Worm (Caenorhabditis elegans): ENCODE results near the gene F42G2.2.

Gene F42G2.2

DNA sequence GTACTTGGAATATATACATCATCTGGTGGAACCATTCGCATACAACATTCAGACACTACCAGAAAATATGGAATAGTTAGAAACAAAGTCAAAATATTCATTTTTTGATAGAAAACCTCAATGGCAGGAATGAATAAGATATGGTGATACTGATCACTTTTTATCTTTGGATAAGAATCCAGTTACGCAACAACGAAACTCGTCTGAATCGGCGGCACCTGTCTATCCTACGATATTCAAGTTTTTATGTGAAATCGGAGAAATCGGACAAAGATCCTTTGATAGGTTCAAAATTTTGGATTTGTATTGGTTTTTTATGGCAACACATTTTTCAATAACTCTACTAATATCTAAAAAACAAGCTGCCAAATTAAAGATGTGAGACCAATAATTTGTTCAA, 23.1 kb upstream of the F42G2.2 start, which contains the start of gene F16G10.14:
F16G10.14 (minus strand) TSS at position 101 of the 400 bp plus-strand sequence.
- TF ChIP-seq tbx-7 (tag; optimal IDR thresholded peaks at IDR 0.05), result no peak
- no peak for TF ChIP-seq ceh-48 (tag; optimal IDR thresholded peaks at IDR 0.05)
- TF ChIP-seq mec-3 (tag; optimal IDR thresholded peaks at IDR 0.05; ENCODE audit: borderline replicate concordance), result no peak
- TF ChIP-seq hlh-13 (GFP tag; optimal IDR thresholded peaks at IDR 0.05), result no peak
- no peak for TF ChIP-seq ztf-16 (tag; optimal IDR thresholded peaks at IDR 0.05)
- no peak for TF ChIP-seq fkh-10 (GFP tag; optimal IDR thresholded peaks at IDR 0.05)
- TF ChIP-seq pha-2 (tag; optimal IDR thresholded peaks at IDR 0.05), result no peak
- TF ChIP-seq hlh-6 (tag; optimal IDR thresholded peaks at IDR 0.05), result no peak
- no peak for TF ChIP-seq elt-4 (tag; optimal IDR thresholded peaks at IDR 0.05)
- no peak for TF ChIP-seq unc-42 (tag; optimal IDR thresholded peaks at IDR 0.05)
- TF ChIP-seq ref-2 (tag; optimal IDR thresholded peaks at IDR 0.05), result no peak
- TF ChIP-seq dmd-4 (tag; optimal IDR thresholded peaks at IDR 0.05; ENCODE audit: borderline replicate concordance), result no peak
- no peak for TF ChIP-seq ets-4 (tag; optimal IDR thresholded peaks at IDR 0.05)
- TF ChIP-seq ttx-3 (tag; optimal IDR thresholded peaks at IDR 0.05), result no peak
- no peak for TF ChIP-seq ceh-14 (tag; optimal IDR thresholded peaks at IDR 0.05)
- no peak for TF ChIP-seq zip-5 (tag; optimal IDR thresholded peaks at IDR 0.05)

ce11 chrII:2399810-2400209, 22.2 kb upstream of the F42G2.2 start:
- no peak for TF ChIP-seq sox-4 (tag; optimal IDR thresholded peaks at IDR 0.05)

ce11 chrII:2403984-2404383, 18.0 kb upstream of the F42G2.2 start, which contains the start of gene F16G10.1:
TSS of gene F16G10.1 (plus strand) at chrII:2404284.
- TF ChIP-seq ceh-30 (tag; optimal IDR thresholded peaks at IDR 0.05), result no peak
- no peak for TF ChIP-seq gmeb-2 (tag; optimal IDR thresholded peaks at IDR 0.05)
- TF ChIP-seq npax-4 (tag; optimal IDR thresholded peaks at IDR 0.05), result no peak
- TF ChIP-seq odd-2 (tag; optimal IDR thresholded peaks at IDR 0.05), result no peak
- no peak for TF ChIP-seq pros-1 (tag; optimal IDR thresholded peaks at IDR 0.05)
- no peak for TF ChIP-seq ceh-14 (tag; optimal IDR thresholded peaks at IDR 0.05)
- TF ChIP-seq ceh-22 (tag; optimal IDR thresholded peaks at IDR 0.05), result no peak
- no peak for TF ChIP-seq ceh-34 (tag; optimal IDR thresholded peaks at IDR 0.05)
- no peak for TF ChIP-seq sox-4 (tag; optimal IDR thresholded peaks at IDR 0.05)
- TF ChIP-seq fax-1 (tag; optimal IDR thresholded peaks at IDR 0.05), result no peak
- no peak for TF ChIP-seq Y22D7AL.16 (tag; optimal IDR thresholded peaks at IDR 0.05)
- TF ChIP-seq sox-2 (GFP tag; IDR thresholded peaks at IDR 0.05), result no peak
- TF ChIP-seq pha-4 (tag; optimal IDR thresholded peaks at IDR 0.05), result no peak
- TF ChIP-seq C08G9.2 (tag; optimal IDR thresholded peaks at IDR 0.05), result no peak
- no peak for TF ChIP-seq hlh-13 (GFP tag; optimal IDR thresholded peaks at IDR 0.05)
- TF ChIP-seq ref-2 (tag; optimal IDR thresholded peaks at IDR 0.05), result no peak
- TF ChIP-seq nhr-11 (tag; optimal IDR thresholded peaks at IDR 0.05), result no peak

- TF ChIP-seq ttx-3 (tag; optimal IDR thresholded peaks at IDR 0.05) (no peak), sox-4 (tag; optimal IDR thresholded peaks at IDR 0.05) (no peak), ceh-6 (GFP tag; optimal IDR thresholded peaks at IDR 0.05) (no peak), unc-42 (tag; optimal IDR thresholded peaks at IDR 0.05) (no peak), che-1 (tag; optimal IDR thresholded peaks at IDR 0.05) (no peak), pat-9 (tag; optimal IDR thresholded peaks at IDR 0.05) (no peak), npax-4 (tag; optimal IDR thresholded peaks at IDR 0.05) (no peak)
Observed at ce11 chrII:2411093-2411492, 10.9 kb upstream of the F42G2.2 start.

- TF ChIP-seq unc-42 (tag; optimal IDR thresholded peaks at IDR 0.05), result no peak
- TF ChIP-seq pag-3 (tag; optimal IDR thresholded peaks at IDR 0.05; ENCODE audit: borderline replicate concordance), result no peak
- TF ChIP-seq fax-1 (tag; optimal IDR thresholded peaks at IDR 0.05), result no peak
- TF ChIP-seq sdc-2 (tag; optimal IDR thresholded peaks at IDR 0.05), result no peak
- no peak for TF ChIP-seq hlh-6 (tag; optimal IDR thresholded peaks at IDR 0.05)
- TF ChIP-seq ceh-45 (GFP tag; IDR thresholded peaks at IDR 0.05), result no peak
- TF ChIP-seq lin-11 (tag; optimal IDR thresholded peaks at IDR 0.05), result no peak
- no peak for TF ChIP-seq K09A11.1 (tag; optimal IDR thresholded peaks at IDR 0.05; ENCODE audit: insufficient read depth)
Observed at ce11 chrII:2411555-2411954, 10.4 kb upstream of the F42G2.2 start.
